Fruit fly (Drosophila melanogaster) whole organism, wandering third instar larva: Measurements from ENCODE around the gene lark.

ENCODE experiments used
- Abd-B ChIP-seq: fragments of >200 bp; optimal IDR thresholded peaks from 2 replicates; lab custom pipeline; 2017; ENCODE audit warnings: missing biosample characterization, missing genetic modification characterization
- CG32264 ChIP-seq: fragments of 200-800 bp; sonication (Bioruptor generic); optimal IDR thresholded peaks from 2 replicates; lab custom pipeline; 2016; ENCODE audit warnings: missing biosample characterization, missing genetic modification characterization
- CG9705 ChIP-seq: fragments of 200-800 bp; sonication (Bioruptor generic); optimal IDR thresholded peaks from 2 replicates; lab custom pipeline; 2018; ENCODE audit warnings: missing biosample characterization, mild to moderate bottlenecking, missing genetic modification characterization
- CrebA ChIP-seq: fragments of 200-800 bp; sonication (Bioruptor generic); optimal IDR thresholded peaks from 2 replicates; lab custom pipeline; 2016; ENCODE audit warnings: missing biosample characterization, mild to moderate bottlenecking, missing genetic modification characterization, borderline replicate concordance
- Dfd ChIP-seq: fragments of >200 bp; optimal IDR thresholded peaks from 2 replicates; lab custom pipeline; 2017; ENCODE audit warnings: missing biosample characterization, missing genetic modification characterization
- Dif ChIP-seq: fragments of 200-275, 200-300 bp; sonication (Bioruptor generic); optimal IDR thresholded peaks from 2 replicates; lab custom pipeline; 2018; ENCODE audit warnings: missing biosample characterization, missing genetic modification characterization; ENCODE audit not compliant: partially characterized antibody
- GATAd ChIP-seq: sonication (Bioruptor generic); optimal IDR thresholded peaks from 2 replicates; lab custom pipeline; 2016; ENCODE audit warnings: missing biosample characterization, missing genetic modification characterization
- HLH106 ChIP-seq: fragments of 200-800 bp; optimal IDR thresholded peaks from 3 replicates; lab custom pipeline; 2019; ENCODE audit warnings: missing biosample characterization, mild to moderate bottlenecking, missing genetic modification characterization, moderate library complexity
- Hnf4 ChIP-seq: fragments of 200-800 bp; sonication (Bioruptor generic); optimal IDR thresholded peaks from 2 replicates; lab custom pipeline; 2016; ENCODE audit warnings: missing biosample characterization, mild to moderate bottlenecking, missing genetic modification characterization
- Hr78 ChIP-seq: fragments of >200 bp; optimal IDR thresholded peaks from 2 replicates; lab custom pipeline; 2017; ENCODE audit warnings: missing biosample characterization, missing genetic modification characterization
- Hr83 ChIP-seq: fragments of 200-300 bp; sonication (Bioruptor generic); optimal IDR thresholded peaks from 2 replicates; lab custom pipeline; 2016; ENCODE audit warnings: missing biosample characterization, mild to moderate bottlenecking, missing genetic modification characterization, moderate library complexity; ENCODE audit not compliant: poor library complexity, severe bottlenecking
- Jra ChIP-seq: sonication (Bioruptor generic); optimal IDR thresholded peaks from 2 replicates; lab custom pipeline; 2016; ENCODE audit warnings: missing biosample characterization, missing genetic modification characterization
- Mio ChIP-seq: sonication (Bioruptor generic); optimal IDR thresholded peaks from 2 replicates; lab custom pipeline; 2016; ENCODE audit warnings: missing biosample characterization, missing genetic modification characterization
- Myc ChIP-seq: fragments of >200 bp; optimal IDR thresholded peaks from 2 replicates; lab custom pipeline; 2017
- N ChIP-seq: fragments of >200 bp; optimal IDR thresholded peaks from 2 replicates; lab custom pipeline; 2018; ENCODE audit warnings: missing biosample characterization, missing external identifiers, missing genetic modification characterization
- OdsH ChIP-seq: fragments of 200-800 bp; sonication (Bioruptor generic); optimal IDR thresholded peaks from 2 replicates; lab custom pipeline; 2016; ENCODE audit warnings: missing biosample characterization, mild to moderate bottlenecking, missing genetic modification characterization
- Rel ChIP-seq, 2 experiments: fragments of 200-800 bp; sonication (Bioruptor generic) in 1 of 2; optimal IDR thresholded peaks; 2 replicates in 1 of 2; 3 replicates in 1 of 2; lab custom pipeline; 2016 to 2019; ENCODE audit warnings: mild to moderate bottlenecking in 2 of 2, missing biosample characterization in 2 of 2, missing genetic modification characterization in 2 of 2, moderate library complexity in 1 of 2
- Sp1 ChIP-seq: fragments of 200-800 bp; sonication (Bioruptor generic); optimal IDR thresholded peaks from 3 replicates; lab custom pipeline; 2019; ENCODE audit warnings: missing biosample characterization, mild to moderate bottlenecking, missing genetic modification characterization, moderate library complexity
- Vsx2 ChIP-seq: fragments of 200-300, 225-300 bp; sonication (Bioruptor generic); optimal IDR thresholded peaks from 2 replicates; lab custom pipeline; 2018; ENCODE audit warnings: missing biosample characterization, missing genetic modification characterization; ENCODE audit not compliant: partially characterized antibody
- br ChIP-seq: fragments of 200-800 bp; sonication (Bioruptor generic); optimal IDR thresholded peaks from 2 replicates; lab custom pipeline; 2016; ENCODE audit warnings: missing biosample characterization, missing genetic modification characterization
- brk ChIP-seq: fragments of 200-800 bp; sonication (Bioruptor generic); optimal IDR thresholded peaks from 2 replicates; lab custom pipeline; 2016; ENCODE audit warnings: missing biosample characterization, mild to moderate bottlenecking, missing genetic modification characterization
- dl ChIP-seq, 2 experiments: fragments of 175-275, 200-275 bp in 1 of 2; fragments of 200-275 bp in 1 of 2; sonication (Bioruptor generic); optimal IDR thresholded peaks; lab custom pipeline; 2018; ENCODE audit warnings: mild to moderate bottlenecking in 2 of 2, missing biosample characterization in 2 of 2, missing genetic modification characterization in 2 of 2, moderate library complexity in 2 of 2; ENCODE audit not compliant: partially characterized antibody in 2 of 2, insufficient read depth in 1 of 2
- dmrt93B ChIP-seq: fragments of 200-800 bp; sonication (Bioruptor generic); optimal IDR thresholded peaks from 2 replicates; lab custom pipeline; 2018; ENCODE audit warnings: missing biosample characterization, mild to moderate bottlenecking, missing genetic modification characterization
- dsf ChIP-seq: sonication (Bioruptor generic); optimal IDR thresholded peaks from 2 replicates; lab custom pipeline; 2016; ENCODE audit warnings: missing biosample characterization, missing genetic modification characterization, borderline replicate concordance
- ey ChIP-seq: fragments of 200-800 bp; sonication (Bioruptor generic); optimal IDR thresholded peaks from 2 replicates; lab custom pipeline; 2016; ENCODE audit warnings: missing biosample characterization, missing genetic modification characterization
- foxo ChIP-seq, 2 experiments: fragments of 200-800 bp; sonication (Bioruptor generic); optimal IDR thresholded peaks; 2 replicates in 1 of 2; 3 replicates in 1 of 2; lab custom pipeline; 2016 to 2017; ENCODE audit warnings: missing biosample characterization in 2 of 2, missing genetic modification characterization in 2 of 2
- fru ChIP-seq: fragments of 200-800 bp; sonication (Bioruptor generic); optimal IDR thresholded peaks from 3 replicates; lab custom pipeline; 2016; ENCODE audit warnings: missing biosample characterization, mild to moderate bottlenecking, missing genetic modification characterization
- h ChIP-seq: fragments of 200-800 bp; sonication (Bioruptor generic); optimal IDR thresholded peaks from 3 replicates; lab custom pipeline; 2016; ENCODE audit warnings: missing biosample characterization, mild to moderate bottlenecking, missing genetic modification characterization
- jim ChIP-seq: fragments of 175-275, 200-325 bp; sonication (Bioruptor generic); optimal IDR thresholded peaks from 2 replicates; lab custom pipeline; 2016; ENCODE audit warnings: missing biosample characterization, mild to moderate bottlenecking, missing genetic modification characterization
- lola ChIP-seq: fragments of >200 bp; optimal IDR thresholded peaks from 2 replicates; lab custom pipeline; 2017; ENCODE audit warnings: missing biosample characterization, missing genetic modification characterization
- pan ChIP-seq: fragments of >200 bp; optimal IDR thresholded peaks from 2 replicates; lab custom pipeline; 2017
- psq ChIP-seq: fragments of 200-800 bp; sonication (Bioruptor generic); optimal IDR thresholded peaks from 3 replicates; lab custom pipeline; 2017; ENCODE audit warnings: missing biosample characterization, mild to moderate bottlenecking, missing genetic modification characterization, moderate library complexity
- rgr ChIP-seq: fragments of 200-800 bp; sonication (Bioruptor generic); optimal IDR thresholded peaks from 3 replicates; lab custom pipeline; 2016; ENCODE audit warnings: missing biosample characterization, mild to moderate bottlenecking, missing genetic modification characterization
- sage ChIP-seq: fragments of 200-800 bp; sonication (Bioruptor generic); optimal IDR thresholded peaks from 2 replicates; lab custom pipeline; 2016; ENCODE audit warnings: missing biosample characterization, mild to moderate bottlenecking, missing genetic modification characterization
- sv ChIP-seq: fragments of 200-800 bp; sonication (Bioruptor generic); optimal IDR thresholded peaks from 3 replicates; lab custom pipeline; 2016; ENCODE audit warnings: missing biosample characterization, missing genetic modification characterization
- tai ChIP-seq: sonication (Bioruptor generic); optimal IDR thresholded peaks from 2 replicates; lab custom pipeline; 2016; ENCODE audit warnings: missing biosample characterization, missing genetic modification characterization
- usp ChIP-seq: fragments of >200 bp; optimal IDR thresholded peaks from 2 replicates; lab custom pipeline; 2017; ENCODE audit warnings: missing biosample characterization, missing genetic modification characterization
- woc ChIP-seq: sonication (Bioruptor generic); optimal IDR thresholded peaks from 2 replicates; lab custom pipeline; 2016; ENCODE audit warnings: missing biosample characterization, mild to moderate bottlenecking, missing genetic modification characterization

lark gene

dm6 chr3L:7349311-7349710 is 10.2 kb downstream of the lark start:
- TF ChIP-seq Myc (lab: Kevin White, UChicago): no peak
- TF ChIP-seq ey (GFP tag; lab: Kevin White, UChicago): no peak
- TF ChIP-seq jim (GFP tag; lab: Kevin White, UChicago): no peak
- TF ChIP-seq woc: no peak
- TF ChIP-seq foxo (GFP tag; optimal IDR thresholded peaks at IDR 0.05; lab: Kevin White, UChicago): no peak
- no peak for TF ChIP-seq Sp1

DNA sequence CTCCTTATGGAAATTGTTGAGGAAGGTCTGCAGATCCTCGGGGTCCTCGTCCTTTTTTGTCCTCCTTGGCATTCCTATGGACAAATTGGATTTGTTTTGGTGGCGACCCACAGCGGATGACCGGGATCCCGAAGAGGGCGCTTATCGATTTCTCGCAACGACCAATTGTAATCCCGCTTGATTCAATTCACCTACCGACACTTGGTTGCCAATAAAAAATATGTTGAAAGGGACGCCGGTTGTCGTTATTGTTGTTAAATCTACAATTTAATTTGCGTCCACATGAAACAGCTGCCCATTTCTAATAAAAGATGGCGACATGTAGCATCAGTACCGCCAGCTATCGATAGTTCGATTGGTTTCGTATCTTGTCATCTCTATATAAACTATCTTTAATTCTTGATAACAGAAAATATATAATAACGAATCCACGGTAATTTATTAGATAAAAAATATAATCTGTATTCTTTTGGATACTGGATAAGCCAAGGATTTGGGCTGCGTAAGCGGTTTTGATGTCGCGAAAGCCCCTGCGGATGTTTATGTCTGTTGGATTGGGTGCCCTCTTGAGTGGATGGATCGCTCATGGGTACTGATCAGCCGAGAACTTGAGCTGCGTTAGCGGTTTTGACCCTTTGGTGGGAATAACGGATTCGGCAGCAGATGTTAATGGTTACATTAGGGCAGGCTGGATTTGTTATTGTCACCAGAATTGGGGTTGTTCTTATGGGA is 17.5 kb downstream of the lark start, which contains the start of gene CTCF:
CTCF (minus strand) TSS at position 328 of the 732 bp plus-strand sequence.
- TF ChIP-seq foxo (GFP tag; optimal IDR thresholded peaks at IDR 0.05; lab: Kevin White, UChicago) (peak in 1 of 2 experiments; percentile 46), HLH106 (tag; lab: Kevin White, UChicago) (peak; percentile 56), Abd-B (GFP tag; lab: Kevin White, UChicago) (no peak), pan (no peak), CG32264 (GFP tag; lab: Kevin White, UChicago) (no peak), dmrt93B (no peak), sv (GFP tag; lab: Kevin White, UChicago) (no peak), OdsH (GFP tag; lab: Kevin White, UChicago) (peak; percentile 37), jim (GFP tag; lab: Kevin White, UChicago) (no peak), Sp1 (peak; percentile 16), ey (GFP tag; lab: Kevin White, UChicago) (peak; percentile 30), Myc (lab: Kevin White, UChicago) (peak; percentile 80), dsf (GFP tag; lab: Kevin White, UChicago) (no peak), usp (GFP tag; lab: Kevin White, UChicago) (no peak), N (no peak), brk (GFP tag; lab: Kevin White, UChicago) (no peak), rgr (GFP tag; lab: Kevin White, UChicago) (peak; percentile 50), GATAd (no peak), lola (GFP tag; lab: Kevin White, UChicago) (no peak), psq (GFP tag; lab: Kevin White, UChicago) (peak; percentile 21), Hnf4 (GFP tag; lab: Kevin White, UChicago) (no peak), fru (GFP tag; lab: Kevin White, UChicago) (no peak), tai (no peak), Vsx2 (GFP tag; lab: Kevin White, UChicago) (no peak), Rel (GFP tag; optimal IDR thresholded peaks at IDR 0.05; lab: Kevin White, UChicago) (no peak), Rel (tag; optimal IDR thresholded peaks at IDR 0.05; lab: Kevin White, UChicago) (peak; percentile 15), Hr78 (GFP tag; lab: Kevin White, UChicago) (no peak), Dfd (GFP tag; lab: Kevin White, UChicago) (no peak), CrebA (GFP tag; lab: Kevin White, UChicago) (no peak), Mio (no peak), Jra (GFP tag; lab: Kevin White, UChicago) (peak; percentile 14), sage (GFP tag; lab: Kevin White, UChicago) (no peak), Hr83 (GFP tag; lab: Kevin White, UChicago) (no peak), br (GFP tag; lab: Kevin White, UChicago) (peak; percentile 44), Dif (no peak), CG9705 (GFP tag; lab: Kevin White, UChicago) (no peak), dl (GFP tag; optimal IDR thresholded peaks at IDR 0.05; lab: Kevin White, UChicago; ENCODE audit: insufficient read depth in 1 of 2, partially characterized antibody in 2 of 2) (no peak), woc (no peak), h (GFP tag; lab: Kevin White, UChicago) (peak; percentile 56)
